Worm (Caenorhabditis elegans) whole organism, late embryonic: Measurements from ENCODE around the gene Y54G11A.19.

Source experiments
- K02D7.2 ChIP-seq: sonication (generic microtip); optimal IDR thresholded peaks from 2 replicates; lab custom pipeline; 2017; ENCODE audit warnings: mild to moderate bottlenecking, missing genetic modification characterization, missing compliant biosample characterization
- K09A11.1 ChIP-seq: sonication (generic microtip); optimal IDR thresholded peaks from 2 replicates; lab custom pipeline; 2017; ENCODE audit warnings: antibody characterized with exemption, mild to moderate bottlenecking, missing genetic modification characterization, missing compliant biosample characterization; ENCODE audit not compliant: insufficient read depth
- T23F11.4 ChIP-seq: fragments of 200-800 bp; sonication (Bioruptor generic); optimal IDR thresholded peaks from 2 replicates; lab custom pipeline; 2018; ENCODE audit warnings: mild to moderate bottlenecking, missing genetic modification characterization, missing compliant biosample characterization
- Y22D7AL.16 ChIP-seq: sonication (generic microtip); optimal IDR thresholded peaks from 2 replicates; lab custom pipeline; 2016; ENCODE audit warnings: missing genetic modification characterization, missing compliant biosample characterization
- ahr-1 ChIP-seq: sonication (generic microtip); optimal IDR thresholded peaks from 2 replicates; lab custom pipeline; 2016; ENCODE audit warnings: missing genetic modification characterization, missing compliant biosample characterization
- ama-1 ChIP-seq: fragments of 150-350 bp; optimal IDR thresholded peaks from 2 replicates; lab custom pipeline; 2014
- ceh-2 ChIP-seq: sonication (generic microtip); optimal IDR thresholded peaks from 2 replicates; lab custom pipeline; 2016; ENCODE audit warnings: missing genotype, missing genetic modification characterization, missing compliant biosample characterization
- ceh-22 ChIP-seq: sonication (generic microtip); optimal IDR thresholded peaks from 2 replicates; lab custom pipeline; 2017; ENCODE audit warnings: missing biosample characterization, missing genetic modification characterization
- ceh-24 ChIP-seq: sonication (generic microtip); optimal IDR thresholded peaks from 2 replicates; lab custom pipeline; 2016; ENCODE audit warnings: mild to moderate bottlenecking, missing genetic modification characterization, missing compliant biosample characterization
- ceh-30 ChIP-seq: fragments of 150-350 bp; optimal IDR thresholded peaks from 2 replicates; lab custom pipeline; 2014; ENCODE audit warnings: missing biosample characterization, missing genetic modification characterization
- ceh-31 ChIP-seq: sonication (generic microtip); optimal IDR thresholded peaks from 2 replicates; lab custom pipeline; 2016; ENCODE audit warnings: missing genetic modification characterization, missing compliant biosample characterization
- ceh-34 ChIP-seq: sonication (generic microtip); optimal IDR thresholded peaks from 2 replicates; lab custom pipeline; 2016; ENCODE audit warnings: mild to moderate bottlenecking, missing genetic modification characterization, missing compliant biosample characterization
- ceh-48 ChIP-seq: sonication (generic microtip); optimal IDR thresholded peaks from 2 replicates; lab custom pipeline; 2016; ENCODE audit warnings: missing genetic modification characterization, inconsistent platforms, missing compliant biosample characterization
- ceh-6 ChIP-seq: fragments of 200-800 bp; sonication (Bioruptor generic); optimal IDR thresholded peaks from 2 replicates; lab custom pipeline; 2018; ENCODE audit warnings: mild to moderate bottlenecking, missing genetic modification characterization, missing compliant biosample characterization
- ceh-9 ChIP-seq: sonication (generic microtip); optimal IDR thresholded peaks from 2 replicates; lab custom pipeline; 2016; ENCODE audit warnings: mild to moderate bottlenecking, missing genetic modification characterization, inconsistent platforms, missing compliant biosample characterization
- che-1 ChIP-seq: sonication (generic microtip); optimal IDR thresholded peaks from 2 replicates; lab custom pipeline; 2016; ENCODE audit warnings: mild to moderate bottlenecking, missing genetic modification characterization, missing compliant biosample characterization
- dmd-4 ChIP-seq: sonication (generic microtip); optimal IDR thresholded peaks from 2 replicates; lab custom pipeline; 2016; ENCODE audit warnings: borderline replicate concordance, missing genetic modification characterization, missing compliant biosample characterization
- dve-1 ChIP-seq: sonication (generic microtip); optimal IDR thresholded peaks from 2 replicates; lab custom pipeline; 2017; ENCODE audit warnings: antibody characterized with exemption, mild to moderate bottlenecking, missing genetic modification characterization, missing compliant biosample characterization
- elt-4 ChIP-seq: sonication (generic microtip); optimal IDR thresholded peaks from 2 replicates; lab custom pipeline; 2016; ENCODE audit warnings: missing genetic modification characterization, missing compliant biosample characterization
- ets-4 ChIP-seq: sonication (generic microtip); optimal IDR thresholded peaks from 2 replicates; lab custom pipeline; 2016; ENCODE audit warnings: missing genetic modification characterization, missing compliant biosample characterization
- eyg-1 ChIP-seq: sonication (generic microtip); optimal IDR thresholded peaks from 2 replicates; lab custom pipeline; 2016; ENCODE audit warnings: missing genotype, missing genetic modification characterization, missing compliant biosample characterization
- fax-1 ChIP-seq: sonication (generic microtip); optimal IDR thresholded peaks from 2 replicates; lab custom pipeline; 2016; ENCODE audit warnings: missing genotype, missing genetic modification characterization, missing compliant biosample characterization
- fkh-10 ChIP-seq: fragments of 150-350 bp; optimal IDR thresholded peaks from 2 replicates; lab custom pipeline; 2014; ENCODE audit warnings: missing biosample characterization, missing genetic modification reagents, missing genetic modification characterization
- fkh-6 ChIP-seq: sonication (generic microtip); optimal IDR thresholded peaks from 2 replicates; lab custom pipeline; 2016; ENCODE audit warnings: missing genetic modification characterization, missing compliant biosample characterization
- gmeb-2 ChIP-seq: sonication (generic microtip); optimal IDR thresholded peaks from 2 replicates; lab custom pipeline; 2016; ENCODE audit warnings: missing genetic modification characterization, inconsistent platforms, missing compliant biosample characterization
- hlh-15 ChIP-seq: sonication (generic microtip); optimal IDR thresholded peaks from 2 replicates; lab custom pipeline; 2016; ENCODE audit warnings: missing genetic modification characterization, missing compliant biosample characterization
- hlh-30 ChIP-seq: sonication (generic microtip); optimal IDR thresholded peaks from 2 replicates; lab custom pipeline; 2017; ENCODE audit warnings: antibody characterized with exemption, missing genetic modification characterization, missing compliant biosample characterization; ENCODE audit not compliant: insufficient read depth
- hlh-6 ChIP-seq: sonication (generic microtip); optimal IDR thresholded peaks from 2 replicates; lab custom pipeline; 2016; ENCODE audit warnings: missing genotype, missing genetic modification characterization, missing compliant biosample characterization
- hlh-8 ChIP-seq: sonication (generic microtip); optimal IDR thresholded peaks from 2 replicates; lab custom pipeline; 2016; ENCODE audit warnings: missing genotype, missing genetic modification characterization, missing compliant biosample characterization
- lim-6 ChIP-seq: sonication (generic microtip); optimal IDR thresholded peaks from 2 replicates; lab custom pipeline; 2016; ENCODE audit warnings: missing genetic modification characterization, missing compliant biosample characterization
- madf-2 ChIP-seq: sonication (generic microtip); optimal IDR thresholded peaks from 2 replicates; lab custom pipeline; 2017; ENCODE audit warnings: missing genetic modification characterization, missing compliant biosample characterization
- mec-3 ChIP-seq: sonication (generic microtip); optimal IDR thresholded peaks from 2 replicates; lab custom pipeline; 2016; ENCODE audit warnings: borderline replicate concordance, missing genetic modification characterization, missing compliant biosample characterization
- nfya-1 ChIP-seq: sonication (generic microtip); optimal IDR thresholded peaks from 2 replicates; lab custom pipeline; 2017; ENCODE audit warnings: missing genetic modification characterization, mild to moderate bottlenecking, missing compliant biosample characterization, antibody characterized with exemption, moderate library complexity
- nhr-11 ChIP-seq: fragments of 150-350 bp; optimal IDR thresholded peaks from 2 replicates; lab custom pipeline; 2014; ENCODE audit warnings: missing biosample characterization, missing genetic modification characterization
- nhr-232 ChIP-seq: sonication (generic microtip); optimal IDR thresholded peaks from 2 replicates; lab custom pipeline; 2016; ENCODE audit warnings: missing genetic modification characterization, missing compliant biosample characterization
- npax-4 ChIP-seq: sonication (generic microtip); optimal IDR thresholded peaks from 2 replicates; lab custom pipeline; 2016; ENCODE audit warnings: missing genetic modification characterization, missing compliant biosample characterization
- pat-9 ChIP-seq: fragments of 200-800 bp; sonication (Bioruptor generic); optimal IDR thresholded peaks from 2 replicates; lab custom pipeline; 2018; ENCODE audit warnings: mild to moderate bottlenecking, missing genetic modification characterization, moderate library complexity, missing compliant biosample characterization
- pha-2 ChIP-seq: sonication (generic microtip); optimal IDR thresholded peaks from 2 replicates; lab custom pipeline; 2017; ENCODE audit warnings: mild to moderate bottlenecking, missing genetic modification characterization, missing compliant biosample characterization
- pqm-1 ChIP-seq: sonication (generic microtip); optimal IDR thresholded peaks from 2 replicates; lab custom pipeline; 2016; ENCODE audit warnings: missing genetic modification characterization, missing compliant biosample characterization
- pros-1 ChIP-seq: fragments of 150-350 bp; optimal IDR thresholded peaks from 2 replicates; lab custom pipeline; 2014; ENCODE audit warnings: missing biosample characterization, missing genetic modification reagents, missing genetic modification characterization
- ref-2 ChIP-seq: sonication (generic microtip); optimal IDR thresholded peaks from 2 replicates; lab custom pipeline; 2016; ENCODE audit warnings: missing genetic modification characterization, missing compliant biosample characterization
- sdc-2 ChIP-seq: sonication (generic microtip); optimal IDR thresholded peaks from 2 replicates; lab custom pipeline; 2016; ENCODE audit warnings: missing genotype, missing genetic modification characterization, missing compliant biosample characterization
- sox-2 ChIP-seq: fragments of 200-800 bp; sonication (Bioruptor generic); IDR thresholded peaks from 2 replicates; pipeline ENCODE4 v1.3.6; 2022; ENCODE audit warnings: missing genetic modification reagents, missing genetic modification characterization, missing compliant biosample characterization
- sox-4 ChIP-seq: sonication (generic microtip); optimal IDR thresholded peaks from 2 replicates; lab custom pipeline; 2017; ENCODE audit warnings: mild to moderate bottlenecking, missing genetic modification characterization, inconsistent platforms, missing compliant biosample characterization
- syd-9 ChIP-seq: sonication (generic microtip); optimal IDR thresholded peaks from 2 replicates; lab custom pipeline; 2016; ENCODE audit warnings: mild to moderate bottlenecking, missing genetic modification characterization, moderate library complexity, missing compliant biosample characterization
- tbx-2 ChIP-seq: sonication (generic microtip); optimal IDR thresholded peaks from 2 replicates; lab custom pipeline; 2016; ENCODE audit warnings: missing genetic modification characterization, missing compliant biosample characterization
- tbx-7 ChIP-seq: sonication (generic microtip); optimal IDR thresholded peaks from 2 replicates; lab custom pipeline; 2016; ENCODE audit warnings: missing genotype, missing genetic modification characterization, missing compliant biosample characterization
- ttx-3 ChIP-seq: sonication (generic microtip); optimal IDR thresholded peaks from 2 replicates; lab custom pipeline; 2016; ENCODE audit warnings: missing genetic modification reagents, missing genetic modification characterization, missing compliant biosample characterization
- unc-3 ChIP-seq, 2 experiments: fragments of 200-800 bp in 1 of 2; sonication (Bioruptor generic) in 1 of 2; sonication (generic microtip) in 1 of 2; conservative IDR thresholded peaks in 1 of 2; optimal IDR thresholded peaks in 1 of 2; 2 replicates each; pipeline versions ENCODE4 v1.3.6 to Lab custom; 2016 to 2022; ENCODE audit warnings: missing compliant biosample characterization in 2 of 2, missing genetic modification characterization in 2 of 2, missing genetic modification reagents in 1 of 2
- unc-42 ChIP-seq: sonication (generic microtip); optimal IDR thresholded peaks from 2 replicates; lab custom pipeline; 2016; ENCODE audit warnings: missing genotype, missing genetic modification characterization, missing compliant biosample characterization
- unc-55 ChIP-seq: sonication (generic microtip); optimal IDR thresholded peaks from 2 replicates; lab custom pipeline; 2017; ENCODE audit warnings: missing biosample characterization, missing genetic modification reagents, missing genetic modification characterization
- unc-86 ChIP-seq: sonication (generic microtip); optimal IDR thresholded peaks from 2 replicates; lab custom pipeline; 2016; ENCODE audit warnings: missing genetic modification characterization, missing compliant biosample characterization

The Y54G11A.19 gene

DNA sequence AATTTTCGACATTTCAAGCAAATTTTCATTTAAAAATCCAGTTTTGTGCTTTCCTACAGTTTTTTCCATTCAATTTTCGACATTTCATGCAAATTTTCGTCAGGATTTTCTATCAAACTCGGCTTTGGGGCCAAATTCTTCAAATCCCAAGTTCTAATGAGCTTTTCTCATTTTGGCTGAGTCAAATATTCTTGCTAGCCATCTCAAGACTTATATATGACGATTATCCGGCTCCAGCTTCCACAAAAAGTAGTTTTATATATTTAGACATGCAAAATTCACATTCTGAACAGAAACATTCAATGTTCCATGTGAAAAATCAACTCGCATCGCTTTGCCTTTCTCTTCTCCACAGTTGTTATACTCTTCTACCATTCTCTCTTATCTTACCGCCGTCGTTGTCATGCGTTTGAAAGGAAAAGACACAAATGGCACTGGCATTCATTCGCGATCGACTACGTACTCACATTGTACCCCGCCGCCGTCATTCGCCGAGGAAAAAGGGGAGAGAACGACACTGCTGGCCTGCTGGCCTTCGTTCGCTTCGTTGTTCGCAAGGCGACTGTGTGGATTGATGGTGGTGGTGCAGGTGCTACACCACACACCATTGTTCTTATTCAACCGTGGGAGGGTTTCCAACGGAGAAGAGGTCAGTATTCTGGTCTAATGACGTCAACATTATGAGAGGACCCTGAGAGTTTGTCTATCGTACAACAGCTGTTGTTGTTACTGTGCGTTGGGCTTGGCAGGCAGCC, 8.8 kb downstream of the Y54G11A.19 start:
- TF ChIP-seq hlh-30 (tag; lab: Kevin White, UChicago) (peak; percentile 46), fkh-10 (GFP tag; lab: Kevin White, UChicago) (no peak), fkh-6 (tag; lab: Kevin White, UChicago) (no peak), ref-2 (tag; lab: Kevin White, UChicago) (peak; percentile 86), sox-4 (no peak), nhr-11 (tag; lab: Kevin White, UChicago) (no peak), ceh-48 (tag; lab: Kevin White, UChicago) (no peak), sox-2 (GFP tag; lab: Robert Waterston, UW) (peak; percentile 74), nhr-232 (tag; lab: Kevin White, UChicago) (peak; percentile 19), dmd-4 (tag; lab: Kevin White, UChicago) (no peak), eyg-1 (tag; lab: Kevin White, UChicago) (no peak), Y22D7AL.16 (no peak), gmeb-2 (tag; lab: Kevin White, UChicago) (no peak), npax-4 (no peak), tbx-7 (tag; lab: Kevin White, UChicago) (no peak), madf-2 (tag; lab: Kevin White, UChicago) (peak; percentile 91), nfya-1 (tag; lab: Kevin White, UChicago) (peak; percentile 44), dve-1 (tag; lab: Kevin White, UChicago) (no peak), ama-1 (no peak), pat-9 (tag; lab: Kevin White, UChicago) (no peak), unc-55 (peak; percentile 6), pros-1 (tag; lab: Kevin White, UChicago) (no peak), syd-9 (tag; lab: Kevin White, UChicago) (no peak), ceh-9 (tag; lab: Kevin White, UChicago) (no peak), hlh-6 (tag; lab: Kevin White, UChicago) (peak; percentile 63), unc-42 (tag; lab: Kevin White, UChicago) (no peak), unc-86 (tag; lab: Kevin White, UChicago) (no peak), T23F11.4 (GFP tag; lab: Kevin White, UChicago) (no peak), ttx-3 (tag; lab: Kevin White, UChicago) (no peak), fax-1 (tag; lab: Kevin White, UChicago) (no peak), mec-3 (no peak), hlh-15 (tag; lab: Kevin White, UChicago) (no peak), ceh-24 (tag; lab: Kevin White, UChicago) (no peak), tbx-2 (tag; lab: Kevin White, UChicago) (peak; percentile 62), che-1 (tag; lab: Kevin White, UChicago) (no peak), ceh-22 (tag; lab: Kevin White, UChicago) (no peak), hlh-8 (tag; lab: Kevin White, UChicago) (no peak), K09A11.1 (tag; lab: Kevin White, UChicago) (no peak), ceh-31 (peak; percentile 36), ceh-6 (no peak), pha-2 (tag; lab: Kevin White, UChicago) (no peak), K02D7.2 (tag; lab: Kevin White, UChicago) (no peak), pqm-1 (tag; lab: Kevin White, UChicago) (no peak), lim-6 (tag; lab: Kevin White, UChicago) (no peak), ceh-34 (peak; percentile 2), ceh-2 (peak; percentile 16), ceh-30 (tag; lab: Kevin White, UChicago) (no peak), ets-4 (no peak), ahr-1 (tag; lab: Kevin White, UChicago) (no peak), unc-3 (GFP tag; conservative IDR thresholded peaks at IDR 0.05; lab: Robert Waterston, UW) (no peak), unc-3 (tag; optimal IDR thresholded peaks at IDR 0.05; lab: Kevin White, UChicago) (no peak), sdc-2 (tag; lab: Kevin White, UChicago) (peak; percentile 5), elt-4 (tag; lab: Kevin White, UChicago) (no peak)
